Fruit fly (Drosophila melanogaster): ENCODE measurements around the gene tmod.

DNA sequence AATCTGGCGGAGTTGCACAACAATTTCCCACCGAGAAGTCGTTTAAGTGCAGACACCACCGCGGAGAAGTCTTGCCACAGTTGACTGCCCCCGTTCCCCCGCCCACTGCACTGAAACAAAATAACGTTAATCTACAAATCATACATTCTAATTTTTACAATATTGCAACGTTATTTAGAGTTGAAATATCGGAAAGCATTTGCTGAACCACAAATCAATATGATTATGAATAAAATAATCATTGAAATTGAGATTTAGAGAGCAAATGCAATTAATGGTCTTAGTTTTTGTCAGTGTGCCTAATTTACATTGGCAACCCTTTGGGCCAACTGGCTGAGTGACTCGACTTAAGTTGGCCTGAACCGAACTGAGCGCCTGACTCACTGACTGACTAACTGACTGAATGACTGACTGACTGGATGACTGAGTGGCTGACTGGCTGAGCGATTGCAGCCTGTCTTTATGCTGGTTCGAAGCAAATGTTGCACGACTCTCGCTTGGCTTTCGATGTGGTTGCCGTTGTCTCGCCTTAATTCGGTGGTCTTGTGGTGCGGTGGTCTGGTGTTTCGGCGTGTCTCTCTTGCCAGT lies 38.2 kb downstream of the tmod start:
- no peak for TF ChIP-seq CG8478 (optimal IDR thresholded peaks at IDR 0.05)
- TF ChIP-seq pan (optimal IDR thresholded peaks at IDR 0.05) = no peak
- no peak for TF ChIP-seq psq (optimal IDR thresholded peaks at IDR 0.05)
